Worm (Caenorhabditis elegans) whole organism, young adult: ENCODE results near the gene Y81B9A.4.

Experiments
- B0336.3 ChIP-seq: fragments of 200-800 bp; sonication (Bioruptor generic); IDR thresholded peaks from 2 replicates; pipeline ENCODE4 v1.3.6; 2022; ENCODE audit warnings: missing genetic modification characterization, missing compliant biosample characterization
- C06A6.2 ChIP-seq: fragments of 200-800 bp; sonication (Bioruptor generic); conservative IDR thresholded peaks from 2 replicates; pipeline ENCODE4 v1.3.6; 2022; ENCODE audit warnings: missing genetic modification characterization, missing compliant biosample characterization
- F33H1.4 ChIP-seq: fragments of 200-800 bp; sonication (Bioruptor generic); IDR thresholded peaks from 2 replicates; pipeline ENCODE4 v1.3.6; 2022; ENCODE audit warnings: missing genetic modification reagents, missing genetic modification characterization, missing compliant biosample characterization
- F37B4.10 ChIP-seq: fragments of 200-800 bp; sonication (Bioruptor generic); IDR thresholded peaks from 2 replicates; pipeline ENCODE4 v1.3.6; 2022; ENCODE audit warnings: missing genetic modification characterization, missing compliant biosample characterization
- atf-7 ChIP-seq: sonication (generic microtip); optimal IDR thresholded peaks from 2 replicates; lab custom pipeline; 2017; ENCODE audit warnings: mild to moderate bottlenecking, missing genetic modification characterization, missing compliant biosample characterization
- ceh-100 ChIP-seq: fragments of 200-800 bp; sonication (Bioruptor generic); IDR thresholded peaks from 2 replicates; pipeline ENCODE4 v1.3.6; 2022; ENCODE audit warnings: missing genetic modification reagents, missing genetic modification characterization, missing compliant biosample characterization
- dox-1 ChIP-seq: fragments of 200-800 bp; sonication (Bioruptor generic); IDR thresholded peaks from 2 replicates; pipeline ENCODE4 v1.3.6; 2022; ENCODE audit warnings: missing genetic modification reagents, missing genetic modification characterization, missing compliant biosample characterization
- dpl-1 ChIP-seq: fragments of 150-350 bp; optimal IDR thresholded peaks from 2 replicates; lab custom pipeline; 2014; ENCODE audit warnings: missing biosample characterization, missing genetic modification reagents, missing genetic modification characterization
- gei-17 ChIP-seq: fragments of 200-800 bp; sonication (Bioruptor generic); optimal IDR thresholded peaks from 2 replicates; lab custom pipeline; 2018; ENCODE audit warnings: mild to moderate bottlenecking, missing genetic modification characterization, missing compliant biosample characterization
- let-526 ChIP-seq: fragments of 200-800 bp; sonication (Bioruptor generic); IDR thresholded peaks from 2 replicates; pipeline ENCODE4 v1.3.6; 2022; ENCODE audit warnings: missing genetic modification reagents, missing genetic modification characterization, missing compliant biosample characterization
- pha-4 ChIP-seq: fragments of 150-350 bp; sonication (generic microtip); optimal IDR thresholded peaks from 2 replicates; lab custom pipeline; 2014; ENCODE audit warnings: missing biosample characterization, missing genetic modification reagents, missing genetic modification characterization
- rpc-1 ChIP-seq, 2 experiments: fragments of 150-350 bp in 1 of 2; sonication (generic microtip) in 1 of 2; optimal IDR thresholded peaks; 2 replicates each; lab custom pipeline; 2014 to 2018; ENCODE audit warnings: missing biosample characterization in 1 of 2, missing genetic modification characterization in 1 of 2, missing genetic modification reagents in 1 of 2, missing genotype in 1 of 2
- sptf-2 ChIP-seq: fragments of 200-800 bp; sonication (Bioruptor generic); optimal IDR thresholded peaks from 2 replicates; lab custom pipeline; 2018; ENCODE audit warnings: mild to moderate bottlenecking, missing genetic modification characterization, missing compliant biosample characterization
- unc-62 ChIP-seq: fragments of 150-350 bp; optimal IDR thresholded peaks from 2 replicates; lab custom pipeline; 2014; ENCODE audit warnings: missing biosample characterization, missing genetic modification reagents, missing genetic modification characterization

ce11 chrX:9174409-9174808, 6.3 kb downstream of the Y81B9A.4 start, which contains the start of gene B0563.8:
- TF ChIP-seq rpc-1 (optimal IDR thresholded peaks at IDR 0.05; lab: Kevin White, UChicago) (no peak), rpc-1 (tag; optimal IDR thresholded peaks at IDR 0.05; lab: Kevin White, UChicago) (no peak), ceh-100 (GFP tag; lab: Robert Waterston, UW) (no peak), gei-17 (GFP tag; lab: Kevin White, UChicago) (no peak), C06A6.2 (GFP tag; lab: Robert Waterston, UW) (no peak), B0336.3 (GFP tag; lab: Robert Waterston, UW) (no peak), let-526 (GFP tag; lab: Robert Waterston, UW) (no peak), dox-1 (GFP tag; lab: Robert Waterston, UW) (no peak), dpl-1 (GFP tag; lab: Kevin White, UChicago) (no peak), F37B4.10 (no peak), unc-62 (GFP tag; lab: Kevin White, UChicago) (no peak), pha-4 (tag; lab: Kevin White, UChicago) (no peak), sptf-2 (GFP tag; lab: Kevin White, UChicago) (no peak), F33H1.4 (GFP tag; lab: Robert Waterston, UW) (no peak), atf-7 (tag; lab: Kevin White, UChicago) (no peak)
